Fruit fly (Drosophila melanogaster) whole organism, prepupa: ENCODE measurements around the gene ORMDL.

ENCODE experiments used
- Blimp-1 ChIP-seq: fragments of 200-800 bp; sonication (Bioruptor generic); optimal IDR thresholded peaks from 3 replicates; lab custom pipeline; 2017; ENCODE audit warnings: missing biosample characterization, missing genetic modification characterization, mild to moderate bottlenecking, moderate library complexity, missing genetic modification reagents
- CG31627 ChIP-seq: fragments of 200-800 bp; sonication (Bioruptor generic); optimal IDR thresholded peaks from 3 replicates; lab custom pipeline; 2016; ENCODE audit warnings: missing biosample characterization, missing genetic modification characterization
- CG8632 ChIP-seq: fragments of 200-800 bp; sonication (Bioruptor generic); optimal IDR thresholded peaks from 3 replicates; lab custom pipeline; 2016; ENCODE audit warnings: missing biosample characterization, missing genetic modification characterization
- Eip75B ChIP-seq: fragments of 200-800 bp; sonication (Bioruptor generic); optimal IDR thresholded peaks from 3 replicates; lab custom pipeline; 2016; ENCODE audit warnings: missing biosample characterization, missing genetic modification characterization
- Ets96B ChIP-seq: fragments of 200-800 bp; optimal IDR thresholded peaks from 2 replicates; lab custom pipeline; 2019; ENCODE audit warnings: missing biosample characterization, mild to moderate bottlenecking, missing genetic modification characterization, moderate library complexity
- Lpt ChIP-seq: fragments of 200-800 bp; sonication (Bioruptor generic); optimal IDR thresholded peaks from 3 replicates; lab custom pipeline; 2016; ENCODE audit warnings: missing biosample characterization, missing genetic modification characterization
- salr ChIP-seq, 2 experiments: fragments of 200-800 bp; sonication (Bioruptor generic); optimal IDR thresholded peaks; 3 replicates each; lab custom pipeline; 2016 to 2018; ENCODE audit warnings: missing biosample characterization in 2 of 2, missing genetic modification characterization in 2 of 2, mild to moderate bottlenecking in 1 of 2
- topi ChIP-seq: fragments of 200-800 bp; sonication (Bioruptor generic); optimal IDR thresholded peaks from 3 replicates; lab custom pipeline; 2016; ENCODE audit warnings: missing biosample characterization, missing genetic modification characterization

DNA sequence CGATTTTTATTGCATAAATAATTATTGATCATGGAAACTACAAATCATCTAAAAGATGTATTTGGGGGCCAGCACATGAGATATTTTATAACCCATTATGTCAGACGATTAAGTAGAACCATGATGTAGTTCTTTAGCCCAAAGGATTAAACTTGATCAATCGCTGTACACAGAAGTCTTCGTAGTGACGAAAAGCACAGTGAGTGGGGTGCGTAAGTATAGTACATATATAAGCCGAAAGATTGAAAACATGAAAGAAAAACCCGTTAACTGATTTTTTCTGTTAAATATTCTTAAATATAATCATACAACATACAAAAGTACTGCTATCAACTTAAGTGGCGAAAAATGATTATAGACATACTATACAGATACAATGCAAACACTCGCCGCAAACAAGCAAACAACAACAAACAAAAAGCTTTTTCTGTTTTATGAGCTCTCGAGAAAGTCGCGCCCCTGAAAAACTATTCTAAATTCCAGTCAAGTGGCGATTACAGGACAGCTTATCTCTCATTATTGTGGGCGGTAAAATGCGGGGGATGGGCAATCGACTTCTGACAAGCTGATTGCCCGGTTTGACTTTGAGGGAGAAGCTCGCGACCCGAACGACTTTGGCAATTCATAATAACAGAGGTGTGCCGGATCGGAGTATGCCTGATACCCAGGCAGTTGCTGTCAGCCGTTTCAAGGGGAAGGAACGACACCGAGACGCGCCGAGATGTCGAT lies 1.3 kb downstream of the ORMDL start, which contains the start of gene CG32444:
- no peak for TF ChIP-seq Lpt (GFP tag; lab: Kevin White, UChicago)
- no peak for TF ChIP-seq topi
- no peak for TF ChIP-seq Eip75B (GFP tag; lab: Kevin White, UChicago)
- no peak for TF ChIP-seq Blimp-1 (GFP tag; lab: Kevin White, UChicago)
- no peak for TF ChIP-seq salr (GFP tag; optimal IDR thresholded peaks at IDR 0.05; lab: Kevin White, UChicago)
- TF ChIP-seq CG8632 (GFP tag; lab: Kevin White, UChicago) = no peak
- no peak for TF ChIP-seq CG31627 (GFP tag; lab: Kevin White, UChicago)
- TF ChIP-seq Ets96B = no peak
